Fruit fly (Drosophila melanogaster) whole organism, wandering third instar larva: ENCODE data around the gene Clp.

Experiments used
- Abd-B ChIP-seq: fragments of >200 bp; optimal IDR thresholded peaks from 2 replicates; lab custom pipeline; 2017; ENCODE audit warnings: missing biosample characterization, missing genetic modification characterization
- CG32264 ChIP-seq: fragments of 200-800 bp; sonication (Bioruptor generic); optimal IDR thresholded peaks from 2 replicates; lab custom pipeline; 2016; ENCODE audit warnings: missing biosample characterization, missing genetic modification characterization
- CG9705 ChIP-seq: fragments of 200-800 bp; sonication (Bioruptor generic); optimal IDR thresholded peaks from 2 replicates; lab custom pipeline; 2018; ENCODE audit warnings: missing biosample characterization, mild to moderate bottlenecking, missing genetic modification characterization
- CrebA ChIP-seq: fragments of 200-800 bp; sonication (Bioruptor generic); optimal IDR thresholded peaks from 2 replicates; lab custom pipeline; 2016; ENCODE audit warnings: missing biosample characterization, mild to moderate bottlenecking, missing genetic modification characterization, borderline replicate concordance
- Dfd ChIP-seq: fragments of >200 bp; optimal IDR thresholded peaks from 2 replicates; lab custom pipeline; 2017; ENCODE audit warnings: missing biosample characterization, missing genetic modification characterization
- Dif ChIP-seq: fragments of 200-275, 200-300 bp; sonication (Bioruptor generic); optimal IDR thresholded peaks from 2 replicates; lab custom pipeline; 2018; ENCODE audit warnings: missing biosample characterization, missing genetic modification characterization; ENCODE audit not compliant: partially characterized antibody
- GATAd ChIP-seq: sonication (Bioruptor generic); optimal IDR thresholded peaks from 2 replicates; lab custom pipeline; 2016; ENCODE audit warnings: missing biosample characterization, missing genetic modification characterization
- HLH106 ChIP-seq: fragments of 200-800 bp; optimal IDR thresholded peaks from 3 replicates; lab custom pipeline; 2019; ENCODE audit warnings: missing biosample characterization, mild to moderate bottlenecking, missing genetic modification characterization, moderate library complexity
- Hnf4 ChIP-seq: fragments of 200-800 bp; sonication (Bioruptor generic); optimal IDR thresholded peaks from 2 replicates; lab custom pipeline; 2016; ENCODE audit warnings: missing biosample characterization, mild to moderate bottlenecking, missing genetic modification characterization
- Hr78 ChIP-seq: fragments of >200 bp; optimal IDR thresholded peaks from 2 replicates; lab custom pipeline; 2017; ENCODE audit warnings: missing biosample characterization, missing genetic modification characterization
- Hr83 ChIP-seq: fragments of 200-300 bp; sonication (Bioruptor generic); optimal IDR thresholded peaks from 2 replicates; lab custom pipeline; 2016; ENCODE audit warnings: missing biosample characterization, mild to moderate bottlenecking, missing genetic modification characterization, moderate library complexity; ENCODE audit not compliant: poor library complexity, severe bottlenecking
- Jra ChIP-seq: sonication (Bioruptor generic); optimal IDR thresholded peaks from 2 replicates; lab custom pipeline; 2016; ENCODE audit warnings: missing biosample characterization, missing genetic modification characterization
- Mio ChIP-seq: sonication (Bioruptor generic); optimal IDR thresholded peaks from 2 replicates; lab custom pipeline; 2016; ENCODE audit warnings: missing biosample characterization, missing genetic modification characterization
- Myc ChIP-seq: fragments of >200 bp; optimal IDR thresholded peaks from 2 replicates; lab custom pipeline; 2017
- N ChIP-seq: fragments of >200 bp; optimal IDR thresholded peaks from 2 replicates; lab custom pipeline; 2018; ENCODE audit warnings: missing biosample characterization, missing external identifiers, missing genetic modification characterization
- OdsH ChIP-seq: fragments of 200-800 bp; sonication (Bioruptor generic); optimal IDR thresholded peaks from 2 replicates; lab custom pipeline; 2016; ENCODE audit warnings: missing biosample characterization, mild to moderate bottlenecking, missing genetic modification characterization
- Rel ChIP-seq, 2 experiments: fragments of 200-800 bp; sonication (Bioruptor generic) in 1 of 2; optimal IDR thresholded peaks; 2 replicates in 1 of 2; 3 replicates in 1 of 2; lab custom pipeline; 2016 to 2019; ENCODE audit warnings: mild to moderate bottlenecking in 2 of 2, missing biosample characterization in 2 of 2, missing genetic modification characterization in 2 of 2, moderate library complexity in 1 of 2
- Sp1 ChIP-seq: fragments of 200-800 bp; sonication (Bioruptor generic); optimal IDR thresholded peaks from 3 replicates; lab custom pipeline; 2019; ENCODE audit warnings: missing biosample characterization, mild to moderate bottlenecking, missing genetic modification characterization, moderate library complexity
- Vsx2 ChIP-seq: fragments of 200-300, 225-300 bp; sonication (Bioruptor generic); optimal IDR thresholded peaks from 2 replicates; lab custom pipeline; 2018; ENCODE audit warnings: missing biosample characterization, missing genetic modification characterization; ENCODE audit not compliant: partially characterized antibody
- br ChIP-seq: fragments of 200-800 bp; sonication (Bioruptor generic); optimal IDR thresholded peaks from 2 replicates; lab custom pipeline; 2016; ENCODE audit warnings: missing biosample characterization, missing genetic modification characterization
- brk ChIP-seq: fragments of 200-800 bp; sonication (Bioruptor generic); optimal IDR thresholded peaks from 2 replicates; lab custom pipeline; 2016; ENCODE audit warnings: missing biosample characterization, mild to moderate bottlenecking, missing genetic modification characterization
- dl ChIP-seq, 2 experiments: fragments of 175-275, 200-275 bp in 1 of 2; fragments of 200-275 bp in 1 of 2; sonication (Bioruptor generic); optimal IDR thresholded peaks; lab custom pipeline; 2018; ENCODE audit warnings: mild to moderate bottlenecking in 2 of 2, missing biosample characterization in 2 of 2, missing genetic modification characterization in 2 of 2, moderate library complexity in 2 of 2; ENCODE audit not compliant: partially characterized antibody in 2 of 2, insufficient read depth in 1 of 2
- dmrt93B ChIP-seq: fragments of 200-800 bp; sonication (Bioruptor generic); optimal IDR thresholded peaks from 2 replicates; lab custom pipeline; 2018; ENCODE audit warnings: missing biosample characterization, mild to moderate bottlenecking, missing genetic modification characterization
- dsf ChIP-seq: sonication (Bioruptor generic); optimal IDR thresholded peaks from 2 replicates; lab custom pipeline; 2016; ENCODE audit warnings: missing biosample characterization, missing genetic modification characterization, borderline replicate concordance
- ey ChIP-seq: fragments of 200-800 bp; sonication (Bioruptor generic); optimal IDR thresholded peaks from 2 replicates; lab custom pipeline; 2016; ENCODE audit warnings: missing biosample characterization, missing genetic modification characterization
- foxo ChIP-seq, 2 experiments: fragments of 200-800 bp; sonication (Bioruptor generic); optimal IDR thresholded peaks; 2 replicates in 1 of 2; 3 replicates in 1 of 2; lab custom pipeline; 2016 to 2017; ENCODE audit warnings: missing biosample characterization in 2 of 2, missing genetic modification characterization in 2 of 2
- fru ChIP-seq: fragments of 200-800 bp; sonication (Bioruptor generic); optimal IDR thresholded peaks from 3 replicates; lab custom pipeline; 2016; ENCODE audit warnings: missing biosample characterization, mild to moderate bottlenecking, missing genetic modification characterization
- h ChIP-seq: fragments of 200-800 bp; sonication (Bioruptor generic); optimal IDR thresholded peaks from 3 replicates; lab custom pipeline; 2016; ENCODE audit warnings: missing biosample characterization, mild to moderate bottlenecking, missing genetic modification characterization
- jim ChIP-seq: fragments of 175-275, 200-325 bp; sonication (Bioruptor generic); optimal IDR thresholded peaks from 2 replicates; lab custom pipeline; 2016; ENCODE audit warnings: missing biosample characterization, mild to moderate bottlenecking, missing genetic modification characterization
- lola ChIP-seq: fragments of >200 bp; optimal IDR thresholded peaks from 2 replicates; lab custom pipeline; 2017; ENCODE audit warnings: missing biosample characterization, missing genetic modification characterization
- pan ChIP-seq: fragments of >200 bp; optimal IDR thresholded peaks from 2 replicates; lab custom pipeline; 2017
- psq ChIP-seq: fragments of 200-800 bp; sonication (Bioruptor generic); optimal IDR thresholded peaks from 3 replicates; lab custom pipeline; 2017; ENCODE audit warnings: missing biosample characterization, mild to moderate bottlenecking, missing genetic modification characterization, moderate library complexity
- rgr ChIP-seq: fragments of 200-800 bp; sonication (Bioruptor generic); optimal IDR thresholded peaks from 3 replicates; lab custom pipeline; 2016; ENCODE audit warnings: missing biosample characterization, mild to moderate bottlenecking, missing genetic modification characterization
- sage ChIP-seq: fragments of 200-800 bp; sonication (Bioruptor generic); optimal IDR thresholded peaks from 2 replicates; lab custom pipeline; 2016; ENCODE audit warnings: missing biosample characterization, mild to moderate bottlenecking, missing genetic modification characterization
- sv ChIP-seq: fragments of 200-800 bp; sonication (Bioruptor generic); optimal IDR thresholded peaks from 3 replicates; lab custom pipeline; 2016; ENCODE audit warnings: missing biosample characterization, missing genetic modification characterization
- tai ChIP-seq: sonication (Bioruptor generic); optimal IDR thresholded peaks from 2 replicates; lab custom pipeline; 2016; ENCODE audit warnings: missing biosample characterization, missing genetic modification characterization
- usp ChIP-seq: fragments of >200 bp; optimal IDR thresholded peaks from 2 replicates; lab custom pipeline; 2017; ENCODE audit warnings: missing biosample characterization, missing genetic modification characterization
- woc ChIP-seq: sonication (Bioruptor generic); optimal IDR thresholded peaks from 2 replicates; lab custom pipeline; 2016; ENCODE audit warnings: missing biosample characterization, mild to moderate bottlenecking, missing genetic modification characterization

Clp gene

DNA sequence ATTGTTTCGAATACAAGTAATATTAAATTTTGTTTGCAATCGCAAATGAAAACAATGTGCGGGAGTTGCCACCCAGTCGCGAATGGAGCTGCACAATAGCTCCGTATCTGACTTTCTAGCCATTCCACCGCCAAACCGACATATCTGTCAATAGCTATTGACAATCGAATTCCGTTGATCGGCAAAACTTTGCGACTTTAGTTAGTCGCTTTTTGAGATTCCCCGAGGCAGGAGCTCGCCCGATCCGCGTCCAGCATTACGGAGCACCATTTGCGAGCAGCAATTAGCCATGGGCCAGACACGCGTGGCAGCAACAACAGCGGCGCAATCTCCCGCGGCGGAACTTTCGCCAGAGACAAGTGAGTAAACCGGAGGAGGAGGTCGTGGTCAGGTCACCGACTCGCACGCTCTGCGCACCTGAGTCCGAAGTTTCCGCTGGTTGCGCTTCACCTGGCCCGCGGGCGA lies 32.9 kb downstream of the Clp start, which contains the start of the genes CG4291 and kraken:
CG4291 (minus strand) TSS at position 84 of the 465 bp plus-strand sequence.
kraken (plus strand) TSS at position 122 of the 465 bp plus-strand sequence.
- TF ChIP-seq rgr (GFP tag; lab: Kevin White, UChicago) (peak; percentile 66), fru (peak; percentile 15), N (GFP tag; lab: Kevin White, UChicago) (no peak), GATAd (no peak), ey (GFP tag; lab: Kevin White, UChicago) (peak; percentile 36), Myc (lab: Kevin White, UChicago) (peak; percentile 96), Hr78 (no peak), Hr83 (GFP tag; lab: Kevin White, UChicago) (peak; percentile 60), Dfd (no peak), CG32264 (GFP tag; lab: Kevin White, UChicago) (no peak), sv (GFP tag; lab: Kevin White, UChicago) (peak; percentile 59), Rel (GFP tag; optimal IDR thresholded peaks at IDR 0.05; lab: Kevin White, UChicago) (no peak), Rel (tag; optimal IDR thresholded peaks at IDR 0.05; lab: Kevin White, UChicago) (peak; percentile 43), Jra (no peak), dsf (GFP tag; lab: Kevin White, UChicago) (no peak), jim (no peak), br (GFP tag; lab: Kevin White, UChicago) (peak; percentile 43), foxo (GFP tag; optimal IDR thresholded peaks at IDR 0.05; lab: Kevin White, UChicago) (peak in 1 of 2 experiments; percentile 61), OdsH (GFP tag; lab: Kevin White, UChicago) (peak; percentile 23), sage (GFP tag; lab: Kevin White, UChicago) (no peak), psq (GFP tag; lab: Kevin White, UChicago) (peak; percentile 35), pan (no peak), CG9705 (GFP tag; lab: Kevin White, UChicago) (peak; percentile 45), Sp1 (GFP tag; lab: Kevin White, UChicago) (peak; percentile 49), Vsx2 (GFP tag; lab: Kevin White, UChicago) (no peak), Dif (GFP tag; lab: Kevin White, UChicago) (no peak), Mio (no peak), usp (no peak), brk (GFP tag; lab: Kevin White, UChicago) (no peak), HLH106 (peak; percentile 51), h (GFP tag; lab: Kevin White, UChicago) (peak; percentile 74), dmrt93B (GFP tag; lab: Kevin White, UChicago) (no peak), woc (GFP tag; lab: Kevin White, UChicago) (peak; percentile 26), CrebA (GFP tag; lab: Kevin White, UChicago) (no peak), Hnf4 (GFP tag; lab: Kevin White, UChicago) (peak; percentile 70), Abd-B (no peak), dl (GFP tag; optimal IDR thresholded peaks at IDR 0.05; lab: Kevin White, UChicago; ENCODE audit: insufficient read depth in 1 of 2, partially characterized antibody in 2 of 2) (no peak), tai (no peak), lola (GFP tag; lab: Kevin White, UChicago) (no peak)
- TF ChIP-seq, all 38 proteins: peak for 17

dm6 chr2L:855052-855547 lies 35.3 kb downstream of the Clp start, which contains the start of gene CG13949:
Gene CG13949, plus strand, starts transcription at chr2L:855337.
- TF ChIP-seq h (GFP tag; lab: Kevin White, UChicago) (peak; percentile 47), Hnf4 (GFP tag; lab: Kevin White, UChicago) (peak; percentile 40), psq (GFP tag; lab: Kevin White, UChicago) (peak; percentile 12), jim (no peak), sv (GFP tag; lab: Kevin White, UChicago) (peak; percentile 33), fru (peak; percentile 19), ey (GFP tag; lab: Kevin White, UChicago) (peak; percentile 40), woc (GFP tag; lab: Kevin White, UChicago) (peak; percentile 19), foxo (GFP tag; optimal IDR thresholded peaks at IDR 0.05; lab: Kevin White, UChicago) (peak in 1 of 2 experiments; percentile 61), GATAd (no peak), Hr83 (GFP tag; lab: Kevin White, UChicago) (no peak), HLH106 (peak; percentile 47), rgr (GFP tag; lab: Kevin White, UChicago) (peak; percentile 35), Myc (lab: Kevin White, UChicago) (no peak), Sp1 (GFP tag; lab: Kevin White, UChicago) (peak; percentile 51), dl (GFP tag; optimal IDR thresholded peaks at IDR 0.05; lab: Kevin White, UChicago; ENCODE audit: insufficient read depth in 1 of 2, partially characterized antibody in 2 of 2) (no peak), dmrt93B (GFP tag; lab: Kevin White, UChicago) (no peak), dsf (GFP tag; lab: Kevin White, UChicago) (no peak), sage (GFP tag; lab: Kevin White, UChicago) (no peak), OdsH (GFP tag; lab: Kevin White, UChicago) (no peak)
- TF ChIP-seq, all 38 proteins: peak for 11
